Worm (Caenorhabditis elegans) whole organism, L4 larva: Measurements from ENCODE around the gene C14E2.6.

Source experiments
- F10B5.3 ChIP-seq: sonication (generic microtip); optimal IDR thresholded peaks from 2 replicates; lab custom pipeline; 2016; ENCODE audit warnings: mild to moderate bottlenecking, missing genetic modification characterization, missing compliant biosample characterization
- F26F4.8 ChIP-seq: fragments of 200-800 bp; sonication (Bioruptor generic); conservative IDR thresholded peaks from 2 replicates; pipeline ENCODE4 v1.3.6; 2022; ENCODE audit warnings: missing genetic modification characterization, missing compliant biosample characterization
- F49E8.2 ChIP-seq: sonication (generic microtip); optimal IDR thresholded peaks from 2 replicates; lab custom pipeline; 2016; ENCODE audit warnings: missing compliant biosample characterization, mild to moderate bottlenecking, missing genetic modification characterization, borderline replicate concordance
- T26A8.4 ChIP-seq: fragments of 200-800 bp; sonication (Bioruptor generic); IDR thresholded peaks from 2 replicates; pipeline ENCODE4 v1.3.6; 2022; ENCODE audit warnings: missing genetic modification characterization, missing compliant biosample characterization
- Y5F2A.4 ChIP-seq: fragments of 200-800 bp; sonication (Bioruptor generic); optimal IDR thresholded peaks from 2 replicates; lab custom pipeline; 2018; ENCODE audit warnings: mild to moderate bottlenecking, missing genetic modification characterization, missing compliant biosample characterization
- Y75B8A.6 ChIP-seq: fragments of 200-800 bp; sonication (Bioruptor generic); IDR thresholded peaks from 2 replicates; pipeline ENCODE4 v1.3.6; 2022; ENCODE audit warnings: missing genetic modification reagents, missing genetic modification characterization, missing compliant biosample characterization
- aha-1 ChIP-seq: fragments of 150-350 bp; peaks from one replicate; lab custom pipeline; 2014; ENCODE audit warnings: missing biosample characterization, missing genetic modification characterization
- arid-1 ChIP-seq: fragments of 200-800 bp; sonication (Bioruptor generic); conservative IDR thresholded peaks from 2 replicates; pipeline ENCODE4 v1.3.6; 2022; ENCODE audit warnings: missing genetic modification reagents, missing genetic modification characterization, missing compliant biosample characterization
- ceh-20 ChIP-seq: fragments of 200-800 bp; sonication (Bioruptor generic); IDR thresholded peaks from 2 replicates; pipeline ENCODE4 v1.3.6; 2022; ENCODE audit warnings: missing genetic modification reagents, missing genetic modification characterization, missing compliant biosample characterization
- ceh-32 ChIP-seq: sonication (generic microtip); optimal IDR thresholded peaks from 2 replicates; lab custom pipeline; 2016; ENCODE audit warnings: mild to moderate bottlenecking, missing genetic modification characterization, missing compliant biosample characterization; ENCODE audit not compliant: poor library complexity
- ctbp-1 ChIP-seq: fragments of 200-800 bp; sonication (Bioruptor generic); IDR thresholded peaks from 2 replicates; pipeline ENCODE4 v1.3.6; 2022; ENCODE audit warnings: missing genetic modification reagents, missing genetic modification characterization, missing compliant biosample characterization
- daf-12 ChIP-seq: fragments of 150-350 bp; optimal IDR thresholded peaks from 2 replicates; lab custom pipeline; 2014; ENCODE audit warnings: missing biosample characterization, missing genetic modification reagents, missing genetic modification characterization
- daf-16 ChIP-seq, 3 experiments: sonication (generic microtip); optimal IDR thresholded peaks; 2 replicates each; lab custom pipeline; 2016 to 2017; ENCODE audit warnings: missing genetic modification characterization in 3 of 3, missing genetic modification reagents in 3 of 3, mild to moderate bottlenecking in 2 of 3, missing compliant biosample characterization in 2 of 3, missing biosample characterization in 1 of 3, moderate library complexity in 1 of 3
- dmd-9 ChIP-seq: fragments of 200-800 bp; sonication (Bioruptor generic); IDR thresholded peaks from 2 replicates; pipeline ENCODE4 v1.3.6; 2022; ENCODE audit warnings: missing genetic modification reagents, missing genetic modification characterization, missing compliant biosample characterization
- dpl-1 ChIP-seq: fragments of 150-350 bp; optimal IDR thresholded peaks from 2 replicates; lab custom pipeline; 2014; ENCODE audit warnings: missing biosample characterization, missing genetic modification reagents, missing genetic modification characterization
- egl-43 ChIP-seq: fragments of 200-800 bp; sonication (Bioruptor generic); IDR thresholded peaks from 2 replicates; pipeline ENCODE4 v1.3.6; 2022; ENCODE audit warnings: missing genetic modification reagents, missing genetic modification characterization, missing compliant biosample characterization
- gei-8 ChIP-seq: fragments of 200-800 bp; sonication (Bioruptor generic); optimal IDR thresholded peaks from 2 replicates; lab custom pipeline; 2018; ENCODE audit warnings: mild to moderate bottlenecking, missing genetic modification characterization, missing compliant biosample characterization
- hif-1 ChIP-seq, 2 experiments: sonication (generic microtip); optimal IDR thresholded peaks; 2 replicates each; lab custom pipeline; 2016 to 2017; ENCODE audit warnings: missing compliant biosample characterization in 2 of 2, missing genetic modification characterization in 2 of 2, missing genetic modification reagents in 2 of 2, missing genotype in 2 of 2, mild to moderate bottlenecking in 1 of 2
- jun-1 ChIP-seq: fragments of 150-350 bp; optimal IDR thresholded peaks from 2 replicates; lab custom pipeline; 2014; ENCODE audit warnings: missing biosample characterization, missing genetic modification reagents, missing genetic modification characterization
- lim-7 ChIP-seq: fragments of 200-800 bp; sonication (Bioruptor generic); IDR thresholded peaks from 2 replicates; pipeline ENCODE4 v1.3.6; 2022; ENCODE audit warnings: missing genetic modification characterization, missing compliant biosample characterization
- lin-13 ChIP-seq: fragments of 150-350 bp; optimal IDR thresholded peaks from 2 replicates; lab custom pipeline; 2014; ENCODE audit warnings: missing biosample characterization, missing genetic modification reagents, missing genetic modification characterization
- lin-29 ChIP-seq: fragments of 200-800 bp; sonication (Bioruptor generic); IDR thresholded peaks from 2 replicates; pipeline ENCODE4 v1.3.6; 2022; ENCODE audit warnings: missing genetic modification reagents, missing genetic modification characterization, missing compliant biosample characterization
- lin-38 ChIP-seq: fragments of 200-800 bp; sonication (Bioruptor generic); IDR thresholded peaks from 2 replicates; pipeline ENCODE4 v1.3.6; 2022; ENCODE audit warnings: missing genetic modification reagents, missing genetic modification characterization, missing compliant biosample characterization
- lir-3 ChIP-seq: sonication (generic microtip); optimal IDR thresholded peaks from 2 replicates; lab custom pipeline; 2016; ENCODE audit warnings: mild to moderate bottlenecking, missing genetic modification characterization, missing compliant biosample characterization
- mdl-1 ChIP-seq, 2 experiments: fragments of 150-350 bp in 1 of 2; sonication (generic microtip) in 1 of 2; optimal IDR thresholded peaks; 2 replicates each; lab custom pipeline; 2014 to 2017; ENCODE audit warnings: missing biosample characterization in 2 of 2, missing genetic modification characterization in 2 of 2
- mdt-29 ChIP-seq: fragments of 200-800 bp; sonication (Bioruptor generic); IDR thresholded peaks from 2 replicates; pipeline ENCODE4 v1.3.6; 2022; ENCODE audit warnings: missing genetic modification reagents, missing genetic modification characterization, missing compliant biosample characterization
- mxl-2 ChIP-seq: fragments of 200-800 bp; sonication (Bioruptor generic); conservative IDR thresholded peaks from 2 replicates; pipeline ENCODE4 v1.3.6; 2022; ENCODE audit warnings: missing genetic modification reagents, missing genetic modification characterization, missing compliant biosample characterization
- nhr-10 ChIP-seq: fragments of 150-350 bp; optimal IDR thresholded peaks from 2 replicates; lab custom pipeline; 2014; ENCODE audit warnings: missing biosample characterization, missing genetic modification characterization
- nhr-111 ChIP-seq: fragments of 200-800 bp; sonication (Bioruptor generic); optimal IDR thresholded peaks from 2 replicates; lab custom pipeline; 2018; ENCODE audit warnings: mild to moderate bottlenecking, missing genetic modification characterization, missing compliant biosample characterization
- nhr-237 ChIP-seq: sonication (generic microtip); optimal IDR thresholded peaks from 2 replicates; lab custom pipeline; 2017; ENCODE audit warnings: missing biosample characterization, missing genetic modification characterization
- nhr-41 ChIP-seq: fragments of 200-800 bp; sonication (Bioruptor generic); IDR thresholded peaks from 2 replicates; pipeline ENCODE4 v1.3.6; 2022; ENCODE audit warnings: missing genetic modification reagents, missing genetic modification characterization, missing compliant biosample characterization
- nhr-48 ChIP-seq: sonication (generic microtip); optimal IDR thresholded peaks from 2 replicates; lab custom pipeline; 2016; ENCODE audit warnings: mild to moderate bottlenecking, missing genetic modification characterization, missing compliant biosample characterization
- pqm-1 ChIP-seq: sonication (generic microtip); optimal IDR thresholded peaks from 2 replicates; lab custom pipeline; 2017; ENCODE audit warnings: missing biosample characterization, missing genetic modification characterization
- saeg-2 ChIP-seq: fragments of 200-800 bp; sonication (Bioruptor generic); IDR thresholded peaks from 2 replicates; pipeline ENCODE4 v1.3.6; 2022; ENCODE audit warnings: missing genetic modification reagents, missing genetic modification characterization, missing compliant biosample characterization
- sdz-12 ChIP-seq: fragments of 200-800 bp; sonication (Bioruptor generic); optimal IDR thresholded peaks from 2 replicates; lab custom pipeline; 2018; ENCODE audit warnings: mild to moderate bottlenecking, missing genetic modification characterization, missing compliant biosample characterization
- set-16 ChIP-seq: fragments of 200-800 bp; sonication (Bioruptor generic); IDR thresholded peaks from 2 replicates; pipeline ENCODE4 v1.3.6; 2022; ENCODE audit warnings: missing genetic modification reagents, missing genetic modification characterization, missing compliant biosample characterization
- tag-97 ChIP-seq: fragments of 200-800 bp; sonication (Bioruptor generic); IDR thresholded peaks from 2 replicates; pipeline ENCODE4 v1.3.6; 2022; ENCODE audit warnings: missing genetic modification characterization, missing compliant biosample characterization
- tra-1 ChIP-seq: fragments of 200-800 bp; sonication (Bioruptor generic); IDR thresholded peaks from 2 replicates; pipeline ENCODE4 v1.3.6; 2022; ENCODE audit warnings: missing genetic modification reagents, missing genetic modification characterization, missing compliant biosample characterization
- unc-130 ChIP-seq: sonication (generic microtip); optimal IDR thresholded peaks from 2 replicates; lab custom pipeline; 2016; ENCODE audit warnings: missing genetic modification reagents, missing genetic modification characterization, missing compliant biosample characterization
- unc-62 ChIP-seq, 3 experiments: fragments of 150-350 bp in 1 of 3; sonication (generic microtip); optimal IDR thresholded peaks in 2 of 3; peaks in 1 of 3; 1 replicate in 1 of 3; 2 replicates in 2 of 3; lab custom pipeline; 2014 to 2017; ENCODE audit warnings: missing biosample characterization in 3 of 3, missing genetic modification characterization in 3 of 3, missing genetic modification reagents in 3 of 3, missing genotype in 1 of 3
- zip-2 ChIP-seq: fragments of 150-350 bp; optimal IDR thresholded peaks from 2 replicates; lab custom pipeline; 2014; ENCODE audit warnings: missing biosample characterization, missing genetic modification characterization
- ztf-7 ChIP-seq: fragments of 150-350 bp; optimal IDR thresholded peaks from 2 replicates; lab custom pipeline; 2014; ENCODE audit warnings: missing biosample characterization, missing genetic modification characterization

C14E2.6 gene

ce11 chrX:1853596-1853995 lies 23.8 kb upstream of the C14E2.6 start, which contains the start of gene T26C11.9 (continued):
- no peak for TF ChIP-seq tag-97 (GFP tag; lab: Robert Waterston, UW)
- TF ChIP-seq arid-1 (GFP tag; lab: Robert Waterston, UW), result no peak
- no peak for TF ChIP-seq mdt-29 (GFP tag; lab: Robert Waterston, UW)
- no peak for TF ChIP-seq lim-7 (GFP tag; lab: Robert Waterston, UW)
- TF ChIP-seq lin-38 (GFP tag; lab: Robert Waterston, UW), result no peak
- TF ChIP-seq sdz-12 (GFP tag; lab: Kevin White, UChicago), result no peak
- no peak for TF ChIP-seq lin-29 (GFP tag; lab: Robert Waterston, UW)
- TF ChIP-seq mxl-2 (GFP tag; lab: Robert Waterston, UW), result no peak
- TF ChIP-seq, all 104 proteins: peak for 8

ce11 chrX:1852636-1853035 lies 22.8 kb upstream of the C14E2.6 start, which contains the start of gene ceh-21:
TSS of gene ceh-21 (minus strand) at chrX:1852736.
- TF ChIP-seq F10B5.3 (tag; lab: Kevin White, UChicago) (no peak), F49E8.2 (tag; lab: Kevin White, UChicago) (no peak), daf-16 (GFP tag; optimal IDR thresholded peaks at IDR 0.05; lab: Kevin White, UChicago) (no peak), daf-16 (tag; optimal IDR thresholded peaks at IDR 0.05; lab: Kevin White, UChicago) (no peak), sdz-12 (GFP tag; lab: Kevin White, UChicago) (no peak), T26A8.4 (GFP tag; lab: Robert Waterston, UW) (no peak), mxl-2 (GFP tag; lab: Robert Waterston, UW) (no peak), ctbp-1 (no peak), hif-1 (tag; optimal IDR thresholded peaks at IDR 0.05; lab: Kevin White, UChicago) (no peak), nhr-111 (GFP tag; lab: Kevin White, UChicago) (no peak), saeg-2 (no peak), nhr-10 (tag; lab: Kevin White, UChicago) (no peak), nhr-237 (no peak), unc-130 (GFP tag; lab: Kevin White, UChicago) (no peak)

DNA sequence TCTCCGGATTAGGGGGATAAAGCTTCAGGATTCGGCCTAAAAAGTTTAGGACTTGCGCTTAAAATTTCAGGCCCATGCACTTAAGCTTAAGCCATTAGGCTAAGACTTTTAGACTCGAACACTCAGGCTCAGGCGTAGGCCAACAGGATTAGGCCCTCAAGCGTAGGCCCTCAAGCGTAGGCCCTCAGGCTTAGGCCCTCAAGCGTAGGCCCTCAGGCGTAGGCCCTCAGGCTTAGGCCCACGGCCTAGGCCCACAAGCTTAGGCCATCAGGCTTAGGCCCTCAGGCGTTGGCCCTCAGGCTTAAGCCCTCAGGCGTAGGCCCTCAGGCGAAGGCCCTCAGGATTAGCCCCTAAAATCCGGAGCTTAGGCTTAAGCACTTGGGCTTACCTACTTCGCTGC lies 20.7 kb upstream of the C14E2.6 start:
- no peak for TF ChIP-seq gei-8 (GFP tag; lab: Kevin White, UChicago)
- no peak for TF ChIP-seq mdl-1 (tag; optimal IDR thresholded peaks at IDR 0.05; lab: Kevin White, UChicago)
- TF ChIP-seq nhr-41 (GFP tag; lab: Robert Waterston, UW), result 0 out of 2 replicates have a peak, but pooled peaks have one; percentile 8
- no peak for TF ChIP-seq mdt-29 (GFP tag; lab: Robert Waterston, UW)
- TF ChIP-seq ceh-20 (GFP tag; lab: Robert Waterston, UW), result no peak
- no peak for TF ChIP-seq tra-1
- no peak for TF ChIP-seq dpl-1 (GFP tag; lab: Kevin White, UChicago)
- no peak for TF ChIP-seq ceh-32 (tag; lab: Kevin White, UChicago)
- TF ChIP-seq pqm-1 (tag; lab: Kevin White, UChicago), result no peak
- no peak for TF ChIP-seq Y5F2A.4 (GFP tag; lab: Kevin White, UChicago)
- no peak for TF ChIP-seq lir-3
- no peak for TF ChIP-seq nhr-237
- TF ChIP-seq set-16 (GFP tag; lab: Robert Waterston, UW), result peak; percentile 63
- no peak for TF ChIP-seq zip-2 (tag; lab: Kevin White, UChicago)
- no peak for TF ChIP-seq mxl-2 (GFP tag; lab: Robert Waterston, UW)
- no peak for TF ChIP-seq daf-12
- no peak for TF ChIP-seq unc-62 (GFP tag; optimal IDR thresholded peaks at IDR 0.05 in 1 of 2; lab: Kevin White, UChicago)
- no peak for TF ChIP-seq unc-62 (tag; optimal IDR thresholded peaks at IDR 0.05; lab: Kevin White, UChicago)
- TF ChIP-seq ztf-7 (tag; lab: Kevin White, UChicago), result no peak
- TF ChIP-seq lin-13 (GFP tag; lab: Kevin White, UChicago), result no peak
- no peak for TF ChIP-seq Y75B8A.6 (GFP tag; lab: Robert Waterston, UW)
- no peak for TF ChIP-seq F26F4.8
- 0 out of 2 replicates have a peak, but pooled peaks have one; percentile 5 for TF ChIP-seq egl-43 (GFP tag; lab: Robert Waterston, UW)
- no peak for TF ChIP-seq nhr-48 (tag; lab: Kevin White, UChicago)
- TF ChIP-seq dmd-9 (GFP tag; lab: Robert Waterston, UW), result no peak
- no peak for TF ChIP-seq jun-1 (tag; lab: Kevin White, UChicago)
- no peak for TF ChIP-seq nhr-111 (GFP tag; lab: Kevin White, UChicago)
- TF ChIP-seq aha-1 (tag; lab: Kevin White, UChicago), result peak; percentile 38
